Fruit fly (Drosophila melanogaster) whole organism, embryonic: ENCODE data around the gene CG7878.

Source experiments
- Ada2b ChIP-seq: fragments of 200-800 bp; sonication (Bioruptor generic); IDR thresholded peaks from 2 replicates; pipeline ENCODE4 v1.3.6; 2022; ENCODE audit warnings: missing biosample characterization, missing genetic modification characterization
- Atf3 ChIP-seq: fragments of 200-800 bp; sonication (Bioruptor generic); optimal IDR thresholded peaks from 3 replicates; lab custom pipeline; 2016; ENCODE audit warnings: missing biosample characterization, missing genetic modification characterization
- CG10462 ChIP-seq: fragments of 200-800 bp; sonication (Bioruptor generic); optimal IDR thresholded peaks from 2 replicates; lab custom pipeline; 2016; ENCODE audit warnings: missing biosample characterization, missing genetic modification characterization
- CG10543 ChIP-seq: fragments of 200-800 bp; sonication (Bioruptor generic); optimal IDR thresholded peaks from 3 replicates; lab custom pipeline; 2017; ENCODE audit warnings: missing biosample characterization, mild to moderate bottlenecking, missing genetic modification characterization, moderate library complexity
- CG11504 ChIP-seq: fragments of 200-800 bp; sonication (Bioruptor generic); optimal IDR thresholded peaks from 3 replicates; lab custom pipeline; 2019; ENCODE audit warnings: missing biosample characterization, mild to moderate bottlenecking, missing genetic modification characterization, moderate library complexity
- CG11723 ChIP-seq: fragments of 200-800 bp; sonication (Bioruptor generic); optimal IDR thresholded peaks from 2 replicates; lab custom pipeline; 2017; ENCODE audit warnings: missing biosample characterization, mild to moderate bottlenecking, missing genetic modification characterization
- CG12769 ChIP-seq: fragments of 200-800 bp; sonication (Bioruptor generic); optimal IDR thresholded peaks from 2 replicates; lab custom pipeline; 2019; ENCODE audit warnings: missing biosample characterization, mild to moderate bottlenecking, missing genetic modification characterization, moderate library complexity
- CG16815 ChIP-seq: fragments of 200-800 bp; sonication (Bioruptor generic); optimal IDR thresholded peaks from 3 replicates; lab custom pipeline; 2017; ENCODE audit warnings: missing biosample characterization, mild to moderate bottlenecking, missing genetic modification characterization
- CG17612 ChIP-seq: fragments of 200-800 bp; sonication (Bioruptor generic); IDR thresholded peaks from 2 replicates; pipeline ENCODE4 v1.3.6; 2022; ENCODE audit warnings: missing biosample characterization, missing genetic modification characterization
- CG1792 ChIP-seq: fragments of 200-800 bp; sonication (Bioruptor generic); optimal IDR thresholded peaks from 2 replicates; lab custom pipeline; 2016; ENCODE audit warnings: missing biosample characterization, missing genetic modification characterization
- CG18262 ChIP-seq: fragments of 200-800 bp; optimal IDR thresholded peaks from 3 replicates; lab custom pipeline; 2019; ENCODE audit warnings: missing biosample characterization, mild to moderate bottlenecking, missing genetic modification characterization, moderate library complexity
- CG3163 ChIP-seq: fragments of 200-800 bp; sonication (Bioruptor generic); optimal IDR thresholded peaks from 3 replicates; lab custom pipeline; 2016; ENCODE audit warnings: missing biosample characterization, missing genetic modification characterization
- CG32532 ChIP-seq: fragments of 200-800 bp; sonication (Bioruptor generic); IDR thresholded peaks from 2 replicates; pipeline ENCODE4 v1.3.6; 2022; ENCODE audit warnings: missing biosample characterization, missing genetic modification characterization
- CG32772 ChIP-seq: fragments of 200-800 bp; sonication (Bioruptor generic); IDR thresholded peaks from 2 replicates; pipeline ENCODE4 v1.3.6; 2022; ENCODE audit warnings: missing biosample characterization, missing genetic modification characterization
- CG34224 ChIP-seq: fragments of 200-800 bp; sonication (Bioruptor generic); IDR thresholded peaks from 3 replicates; pipeline ENCODE4 v1.3.6; 2022; ENCODE audit warnings: missing biosample characterization, missing genetic modification characterization; ENCODE audit not compliant: partially characterized antibody
- CG4707 ChIP-seq: fragments of 200-800 bp; sonication (Bioruptor generic); optimal IDR thresholded peaks from 2 replicates; lab custom pipeline; 2018; ENCODE audit warnings: missing biosample characterization, mild to moderate bottlenecking, missing genetic modification characterization, moderate library complexity
- CG8944 ChIP-seq: fragments of 200-800 bp; sonication (Bioruptor generic); optimal IDR thresholded peaks from 3 replicates; lab custom pipeline; 2016; ENCODE audit warnings: missing biosample characterization, missing genetic modification characterization
- CG9215 ChIP-seq: fragments of 200-800 bp; sonication (Bioruptor generic); IDR thresholded peaks from 2 replicates; pipeline ENCODE4 v1.3.6; 2022; ENCODE audit warnings: missing biosample characterization, missing genetic modification characterization
- CG9727 ChIP-seq: fragments of 200-800 bp; sonication (Bioruptor generic); optimal IDR thresholded peaks from 3 replicates; lab custom pipeline; 2017; ENCODE audit warnings: missing biosample characterization, mild to moderate bottlenecking, missing genetic modification characterization
- CG9797 ChIP-seq: fragments of 200-800 bp; sonication (Bioruptor generic); optimal IDR thresholded peaks from 3 replicates; lab custom pipeline; 2018; ENCODE audit warnings: missing biosample characterization, mild to moderate bottlenecking, missing genetic modification characterization
- Camta ChIP-seq: fragments of 200-800 bp; sonication (Bioruptor generic); optimal IDR thresholded peaks from 2 replicates; lab custom pipeline; 2016; ENCODE audit warnings: missing biosample characterization, missing genetic modification characterization
- CkIIα-i1 ChIP-seq: fragments of 200-800 bp; sonication (Bioruptor generic); IDR thresholded peaks from 2 replicates; pipeline ENCODE4 v1.3.6; 2022; ENCODE audit warnings: missing biosample characterization, missing genetic modification characterization
- CrebB ChIP-seq: fragments of 200-800 bp; sonication (Bioruptor generic); optimal IDR thresholded peaks from 3 replicates; lab custom pipeline; 2018; ENCODE audit warnings: missing biosample characterization, mild to moderate bottlenecking, missing genetic modification characterization
- Dip2 ChIP-seq: fragments of 200-800 bp; sonication (Bioruptor generic); IDR thresholded peaks from 2 replicates; pipeline ENCODE4 v1.3.6; 2022; ENCODE audit warnings: missing biosample characterization, missing genetic modification characterization
- Eip74EF ChIP-seq, 2 experiments: fragments of 200-800 bp in 1 of 2; fragments of >200 bp in 1 of 2; sonication (Bioruptor generic) in 1 of 2; optimal IDR thresholded peaks; 2 replicates each; lab custom pipeline; 2017 to 2019; ENCODE audit warnings: missing biosample characterization in 2 of 2, missing genetic modification characterization in 2 of 2, mild to moderate bottlenecking in 1 of 2, moderate library complexity in 1 of 2
- Fer1 ChIP-seq: fragments of 200-800 bp; sonication (Bioruptor generic); optimal IDR thresholded peaks from 2 replicates; lab custom pipeline; 2017; ENCODE audit warnings: missing biosample characterization, mild to moderate bottlenecking, missing genetic modification characterization
- Hr3 ChIP-seq: fragments of 200-800 bp; sonication (Bioruptor generic); optimal IDR thresholded peaks from 3 replicates; lab custom pipeline; 2016; ENCODE audit warnings: missing biosample characterization, missing genetic modification characterization
- NK7.1 ChIP-seq: fragments of 200-800 bp; sonication (Bioruptor generic); optimal IDR thresholded peaks from 3 replicates; lab custom pipeline; 2016; ENCODE audit warnings: missing biosample characterization, missing genetic modification characterization
- Optix ChIP-seq: fragments of 200-800 bp; sonication (Bioruptor generic); IDR thresholded peaks from 3 replicates; pipeline ENCODE4 v1.3.6; 2022; ENCODE audit warnings: missing biosample characterization, missing genetic modification characterization
- Rfx ChIP-seq: fragments of 200-800 bp; sonication (Bioruptor generic); IDR thresholded peaks from 2 replicates; pipeline ENCODE4 v1.3.6; 2022; ENCODE audit warnings: missing biosample characterization, missing genetic modification characterization
- Sry-β ChIP-seq: fragments of 200-800 bp; sonication (Bioruptor generic); optimal IDR thresholded peaks from 2 replicates; lab custom pipeline; 2018; ENCODE audit warnings: missing biosample characterization, mild to moderate bottlenecking, missing genetic modification characterization, moderate library complexity
- Ssrp ChIP-seq: fragments of 200-800 bp; sonication (Bioruptor generic); optimal IDR thresholded peaks from 2 replicates; lab custom pipeline; 2018; ENCODE audit warnings: missing biosample characterization, mild to moderate bottlenecking, missing genetic modification characterization, moderate library complexity
- abd-A ChIP-seq: fragments of 200-800 bp; sonication (Bioruptor generic); optimal IDR thresholded peaks from 3 replicates; lab custom pipeline; 2019; ENCODE audit warnings: missing biosample characterization, mild to moderate bottlenecking, missing genetic modification characterization, moderate library complexity
- ato ChIP-seq: fragments of 200-800 bp; sonication (Bioruptor generic); IDR thresholded peaks from 2 replicates; pipeline ENCODE4 v1.3.6; 2022; ENCODE audit warnings: missing biosample characterization, missing genetic modification characterization; ENCODE audit not compliant: partially characterized antibody
- bigmax ChIP-seq: fragments of 200-800 bp; sonication (Bioruptor generic); optimal IDR thresholded peaks from 2 replicates; lab custom pipeline; 2018; ENCODE audit warnings: missing biosample characterization, mild to moderate bottlenecking, missing genetic modification characterization
- br ChIP-seq: fragments of >200 bp; optimal IDR thresholded peaks from 2 replicates; lab custom pipeline; 2017
- crol ChIP-seq: fragments of 200-800 bp; sonication (Bioruptor generic); IDR thresholded peaks from 2 replicates; pipeline ENCODE4 v1.3.6; 2022; ENCODE audit warnings: missing biosample characterization, missing genetic modification characterization
- da ChIP-seq: fragments of 200-800 bp; sonication (Bioruptor generic); optimal IDR thresholded peaks from 2 replicates; lab custom pipeline; 2016; ENCODE audit warnings: missing biosample characterization, missing genetic modification characterization
- ewg ChIP-seq: fragments of 200-800 bp; sonication (Bioruptor generic); optimal IDR thresholded peaks from 3 replicates; lab custom pipeline; 2017; ENCODE audit warnings: mild to moderate bottlenecking, missing biosample characterization, missing genetic modification reagents, missing genetic modification characterization
- gcm2 ChIP-seq: fragments of 200-800 bp; sonication (Bioruptor generic); optimal IDR thresholded peaks from 2 replicates; lab custom pipeline; 2016; ENCODE audit warnings: missing biosample characterization, missing genetic modification characterization
- knrl ChIP-seq: fragments of 200-800 bp; sonication (Bioruptor generic); IDR thresholded peaks from 3 replicates; pipeline ENCODE4 v1.3.6; 2022; ENCODE audit warnings: missing biosample characterization, missing genetic modification characterization; ENCODE audit not compliant: partially characterized antibody
- lilli ChIP-seq: fragments of 200-800 bp; sonication (Bioruptor generic); optimal IDR thresholded peaks from 3 replicates; lab custom pipeline; 2016; ENCODE audit warnings: missing biosample characterization, missing genetic modification characterization
- lov ChIP-seq, 2 experiments: fragments of 200-800 bp in 1 of 2; fragments of >200 bp in 1 of 2; sonication (Bioruptor generic) in 1 of 2; IDR thresholded peaks in 1 of 2; optimal IDR thresholded peaks in 1 of 2; 2 replicates in 1 of 2; 3 replicates in 1 of 2; pipeline versions ENCODE4 v1.3.6 to Lab custom; 2017 to 2022; ENCODE audit warnings: missing biosample characterization in 1 of 2, missing genetic modification characterization in 1 of 2
- maf-S ChIP-seq: fragments of 200-800 bp; sonication (Bioruptor generic); optimal IDR thresholded peaks from 2 replicates; lab custom pipeline; 2016; ENCODE audit warnings: missing biosample characterization, missing genetic modification characterization
- onecut ChIP-seq: fragments of 200-800 bp; sonication (Bioruptor generic); IDR thresholded peaks from 2 replicates; pipeline ENCODE4 v1.3.6; 2022; ENCODE audit warnings: missing biosample characterization, missing genetic modification characterization
- p53 ChIP-seq: fragments of 200-800 bp; sonication (Bioruptor generic); optimal IDR thresholded peaks from 2 replicates; lab custom pipeline; 2016; ENCODE audit warnings: missing biosample characterization, missing genetic modification characterization
- pb ChIP-seq: fragments of 200-800 bp; sonication (Bioruptor generic); optimal IDR thresholded peaks from 3 replicates; lab custom pipeline; 2016; ENCODE audit warnings: missing biosample characterization, missing genetic modification characterization
- pros ChIP-seq: fragments of 200-800 bp; sonication (Bioruptor generic); optimal IDR thresholded peaks from 3 replicates; lab custom pipeline; 2019; ENCODE audit warnings: missing biosample characterization, mild to moderate bottlenecking, missing genetic modification characterization, moderate library complexity
- seq ChIP-seq: fragments of 200-800 bp; sonication (Bioruptor generic); IDR thresholded peaks from 2 replicates; pipeline ENCODE4 v1.3.6; 2022; ENCODE audit warnings: missing biosample characterization, missing genetic modification characterization
- trh ChIP-seq: fragments of 200-800 bp; sonication (Bioruptor generic); optimal IDR thresholded peaks from 2 replicates; lab custom pipeline; 2016; ENCODE audit warnings: missing biosample characterization, missing genetic modification characterization
- unpg ChIP-seq: fragments of 200-800 bp; sonication (Bioruptor generic); optimal IDR thresholded peaks from 3 replicates; lab custom pipeline; 2018; ENCODE audit warnings: missing biosample characterization, mild to moderate bottlenecking, missing genetic modification characterization, moderate library complexity

CG7878 gene

dm6 chr3R:8115205-8115604 is 7.3 kb upstream of the CG7878 start (continued):
- TF ChIP-seq CG10543 (GFP tag; lab: Kevin White, UChicago) (peak; percentile 87), CG10462 (GFP tag; lab: Kevin White, UChicago) (no peak), Ssrp (tag; lab: Kevin White, UChicago) (no peak), CG34224 (GFP tag; lab: Robert Waterston, UW) (no peak), CG8944 (GFP tag; lab: Kevin White, UChicago) (no peak), ato (GFP tag; lab: Robert Waterston, UW) (no peak), CG1792 (GFP tag; lab: Kevin White, UChicago) (no peak), CG11723 (GFP tag; lab: Kevin White, UChicago) (no peak), CG17612 (GFP tag; lab: Robert Waterston, UW) (no peak), CrebB (peak; percentile 71), lov (optimal IDR thresholded peaks at IDR 0.05; lab: Kevin White, UChicago) (no peak), lov (GFP tag; IDR thresholded peaks at IDR 0.05; lab: Robert Waterston, UW) (no peak), CG16815 (GFP tag; lab: Kevin White, UChicago) (no peak), Ada2b (no peak), CG3163 (no peak), CG9727 (GFP tag; lab: Kevin White, UChicago) (peak; percentile 7), Hr3 (no peak), pros (GFP tag; lab: Kevin White, UChicago) (no peak), Rfx (GFP tag; lab: Robert Waterston, UW) (peak; percentile 46; the same call in 1 of the 2 replicates), crol (GFP tag; lab: Robert Waterston, UW) (no peak), NK7.1 (GFP tag; lab: Kevin White, UChicago) (no peak), trh (no peak), pb (GFP tag; lab: Kevin White, UChicago) (no peak), Sry-β (no peak), Camta (GFP tag; lab: Kevin White, UChicago) (no peak), CG32532 (GFP tag; lab: Robert Waterston, UW) (0 out of 2 replicates have a peak, but pooled peaks have one; percentile 26), CG9797 (no peak), Eip74EF (GFP tag; optimal IDR thresholded peaks at IDR 0.05; lab: Kevin White, UChicago) (no peak), p53 (GFP tag; lab: Kevin White, UChicago) (no peak), CG18262 (tag; lab: Kevin White, UChicago) (no peak), Optix (GFP tag; lab: Robert Waterston, UW) (no peak), unpg (GFP tag; lab: Kevin White, UChicago) (peak; percentile 26), seq (GFP tag; lab: Robert Waterston, UW) (peak; percentile 38; the same call in 1 of the 2 replicates), lilli (no peak), knrl (GFP tag; lab: Robert Waterston, UW) (no peak), maf-S (GFP tag; lab: Kevin White, UChicago) (no peak), CkIIα-i1 (no peak), ewg (GFP tag; lab: Kevin White, UChicago) (no peak), CG32772 (GFP tag; lab: Robert Waterston, UW) (no peak), CG9215 (GFP tag; lab: Robert Waterston, UW) (no peak), Atf3 (GFP tag; lab: Kevin White, UChicago) (no peak), abd-A (no peak), bigmax (GFP tag; lab: Kevin White, UChicago) (peak; percentile 25), da (GFP tag; lab: Kevin White, UChicago) (no peak), br (no peak), CG11504 (tag; lab: Kevin White, UChicago) (no peak), gcm2 (no peak), CG12769 (peak; percentile 66), CG4707 (GFP tag; lab: Kevin White, UChicago) (peak; percentile 14), Dip2 (GFP tag; lab: Robert Waterston, UW) (no peak), Fer1 (peak; percentile 85), onecut (GFP tag; lab: Robert Waterston, UW) (0 out of 2 replicates have a peak, but pooled peaks have one; percentile 24)
